Fruit fly (Drosophila melanogaster) whole organism, prepupa: ENCODE measurements around the gene CG32483.
A peak's percentile ranks its signal among the peaks of the same experiment; 100 is the strongest.

Experiments
- CG6854 ChIP-seq: fragments of 200-800 bp; sonication (Bioruptor generic); optimal IDR thresholded peaks from 2 replicates; lab custom pipeline; 2017; ENCODE audit warnings: missing biosample characterization, mild to moderate bottlenecking, missing genetic modification characterization
- CG8319 ChIP-seq: fragments of 200-800 bp; sonication (Bioruptor generic); optimal IDR thresholded peaks from 3 replicates; lab custom pipeline; 2016; ENCODE audit warnings: missing biosample characterization, missing genetic modification characterization
- Sox14 ChIP-seq: fragments of 200-800 bp; sonication (Bioruptor generic); optimal IDR thresholded peaks from 3 replicates; lab custom pipeline; 2016; ENCODE audit warnings: missing biosample characterization, missing genetic modification characterization
- eg ChIP-seq: fragments of 200-800 bp; sonication (Bioruptor generic); IDR thresholded peaks from 3 replicates; pipeline ENCODE4 v1.3.6; 2022; ENCODE audit warnings: missing biosample characterization, missing genetic modification characterization
- net ChIP-seq: fragments of 200-800 bp; sonication (Bioruptor generic); optimal IDR thresholded peaks from 3 replicates; lab custom pipeline; 2016; ENCODE audit warnings: missing biosample characterization, missing genetic modification characterization

DNA sequence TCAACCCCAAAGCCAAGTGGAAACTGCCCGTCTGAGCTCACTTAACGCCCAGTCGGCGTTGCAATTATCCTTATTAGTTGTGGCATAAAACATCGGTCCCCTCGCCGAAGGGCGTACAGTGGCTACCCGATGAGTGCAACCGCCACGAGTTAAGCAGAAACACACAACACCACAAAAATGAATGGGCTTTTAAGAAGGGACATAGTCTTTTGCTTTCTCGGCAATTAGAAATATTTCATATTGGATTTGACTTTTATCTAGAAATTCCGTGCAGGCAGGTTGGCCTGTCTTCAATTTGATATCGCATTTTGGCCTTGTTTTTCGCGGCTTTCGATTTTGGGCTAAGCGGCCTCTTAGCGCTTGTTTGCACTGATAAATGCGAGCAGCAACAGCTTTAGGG lies 26.0 kb downstream of the CG32483 start:
- peak; percentile 43 for TF ChIP-seq net (GFP tag; lab: Kevin White, UChicago)
- peak; percentile 50 for TF ChIP-seq CG8319 (GFP tag; lab: Kevin White, UChicago)
- peak; percentile 60; the same call in 2 of the 3 replicates for TF ChIP-seq eg (GFP tag; lab: Robert Waterston, UW)
- TF ChIP-seq Sox14 (GFP tag; lab: Kevin White, UChicago), result peak; percentile 63
- TF ChIP-seq CG6854 (GFP tag; lab: Kevin White, UChicago), result peak; percentile 66
